In the genomic region with DNA sequence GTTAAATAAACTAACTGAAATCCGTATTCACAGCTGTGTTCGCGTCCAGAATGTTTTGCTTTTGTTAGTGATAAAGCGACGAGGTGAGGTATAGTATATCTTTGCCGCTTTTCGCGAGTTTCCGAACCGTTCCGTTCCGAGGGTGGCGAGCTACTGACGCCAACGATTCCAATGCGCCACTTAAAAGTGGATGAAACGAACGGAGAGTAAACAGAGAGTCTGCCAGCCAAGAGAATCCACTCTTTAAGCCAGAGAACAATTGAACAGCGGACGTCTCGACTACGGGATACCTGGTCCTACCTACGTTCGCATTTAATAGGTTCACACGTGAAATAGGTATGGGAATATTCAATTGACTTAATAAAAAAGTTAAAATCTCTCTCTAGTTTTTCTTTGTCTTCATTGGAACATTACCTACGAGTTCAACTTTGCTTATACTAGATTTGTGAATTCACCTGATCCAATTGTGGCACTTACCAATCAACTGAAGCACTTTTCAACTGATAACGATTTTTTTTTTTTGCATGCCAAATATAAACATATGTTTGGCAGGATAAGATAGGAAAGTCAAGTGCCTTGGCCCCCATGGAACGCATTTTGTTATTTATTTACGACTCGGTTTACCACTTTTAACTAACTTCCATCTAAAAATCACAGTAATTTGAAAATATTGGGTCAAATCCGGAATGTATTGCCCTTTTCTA, we compare ENCODE assay signal across 1 fruit fly cellular context.
TF ChIP-seq lines count a peak whose summit lies in the region.

TSS of gene CG13893 (minus strand) at position 162 of the 704 bp plus-strand sequence.

TF ChIP-seq in whole organism, embryonic, 481 proteins besides CTCF, POLR2A, EP300 and RAD21 (continued from another document):
- TF ChIP-seq nom (GFP tag; optimal IDR thresholded peaks at IDR 0.05; lab: Kevin White, UChicago) = peak; percentile 57
- no peak for TF ChIP-seq CG10565 (GFP tag; optimal IDR thresholded peaks at IDR 0.05; lab: Kevin White, UChicago)
- TF ChIP-seq h (optimal IDR thresholded peaks at IDR 0.05; lab: Kevin White, UChicago) = no peak
- no peak for TF ChIP-seq CG8944 (GFP tag; optimal IDR thresholded peaks at IDR 0.05; lab: Kevin White, UChicago)
- peak; percentile 64 for TF ChIP-seq Hmr (GFP tag; optimal IDR thresholded peaks at IDR 0.05; lab: Kevin White, UChicago)
- no peak for TF ChIP-seq H15 (GFP tag; IDR thresholded peaks at IDR 0.05; lab: Robert Waterston, UW)
- TF ChIP-seq CG11504 (tag; optimal IDR thresholded peaks at IDR 0.05; lab: Kevin White, UChicago) = no peak
- no peak for TF ChIP-seq bsh (GFP tag; optimal IDR thresholded peaks at IDR 0.05; lab: Kevin White, UChicago)
- TF ChIP-seq HHEX (GFP tag; optimal IDR thresholded peaks at IDR 0.05; lab: Kevin White, UChicago) = peak; percentile 33
- TF ChIP-seq CG42726 (GFP tag; IDR thresholded peaks at IDR 0.05; lab: Robert Waterston, UW; ENCODE audit: partially characterized antibody) = peak; percentile 78
- TF ChIP-seq CG17612 (GFP tag; IDR thresholded peaks at IDR 0.05; lab: Robert Waterston, UW) = 0 out of 2 replicates have a peak, but pooled peaks have one; percentile 34
- peak; percentile 54 for TF ChIP-seq CG12071 (GFP tag; optimal IDR thresholded peaks at IDR 0.05; lab: Kevin White, UChicago)
- peak; percentile 39; the same call in 1 of the 2 replicates for TF ChIP-seq unc-4 (GFP tag; IDR thresholded peaks at IDR 0.05; lab: Robert Waterston, UW; ENCODE audit: partially characterized antibody)
